Fruit fly (Drosophila melanogaster): ENCODE data around the gene ck.

DNA sequence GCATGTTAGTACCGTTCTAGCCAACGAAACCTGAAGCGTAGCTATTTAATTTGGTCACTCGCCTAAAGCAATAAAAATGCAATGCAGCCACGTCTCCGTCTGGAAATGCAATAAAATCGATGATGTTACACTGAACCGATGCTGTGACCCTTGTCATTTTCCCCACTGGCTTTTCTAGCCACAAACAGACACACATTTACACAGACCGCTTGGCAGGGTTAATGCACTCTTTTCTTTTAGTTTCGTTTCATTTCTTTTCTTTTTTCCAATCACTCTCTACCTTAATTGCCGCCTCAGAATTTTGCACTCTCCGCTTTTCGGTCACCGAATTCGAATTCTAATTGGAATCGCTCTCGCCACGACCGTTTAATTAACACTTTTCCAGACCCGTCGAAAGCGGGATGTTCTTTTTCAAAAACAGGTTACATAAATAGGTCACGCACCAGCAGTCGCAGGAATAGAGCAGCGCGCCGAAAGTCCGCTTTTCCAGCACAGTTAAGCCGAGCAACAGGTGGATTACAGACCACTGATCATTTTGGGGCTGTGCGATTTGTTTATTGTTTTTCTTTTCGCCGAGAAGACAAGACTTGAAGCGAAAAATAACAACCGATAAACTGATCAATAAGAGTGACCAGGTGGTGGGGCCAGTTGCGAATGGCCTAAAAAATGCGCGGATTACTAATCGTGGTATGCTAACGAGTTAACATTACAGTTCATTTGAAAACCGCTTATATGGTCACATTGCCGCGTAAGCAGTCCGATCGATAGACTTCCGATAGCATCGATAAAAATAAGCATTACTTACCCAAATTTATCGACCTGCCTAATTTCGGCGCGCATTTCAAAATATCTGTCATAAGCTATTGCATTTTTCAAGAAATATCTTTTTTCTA, at the start of gene ck:
- TF ChIP-seq Lpt (GFP tag; optimal IDR thresholded peaks at IDR 0.05) (no peak), CG11762 (GFP tag; optimal IDR thresholded peaks at IDR 0.05; ENCODE audit: insufficient read depth) (no peak), Gug (GFP tag; IDR thresholded peaks at IDR 0.05) (no peak), vri (GFP tag; optimal IDR thresholded peaks at IDR 0.05) (no peak), CG34406 (GFP tag; optimal IDR thresholded peaks at IDR 0.05) (no peak), net (GFP tag; optimal IDR thresholded peaks at IDR 0.05) (no peak), CG16779 (tag; optimal IDR thresholded peaks at IDR 0.05) (no peak), CG11294 (GFP tag; IDR thresholded peaks at IDR 0.05) (no peak), CG6854 (GFP tag; optimal IDR thresholded peaks at IDR 0.05) (no peak), ss (GFP tag; optimal IDR thresholded peaks at IDR 0.05) (no peak), CG1621 (tag; optimal IDR thresholded peaks at IDR 0.05) (no peak), Blimp-1 (GFP tag; optimal IDR thresholded peaks at IDR 0.05) (no peak), Eip78C (GFP tag) (peak; percentile 31)
